Worm (Caenorhabditis elegans) whole organism, L4 larva: Measurements from ENCODE around the gene sdc-2.

Experiments
- D1046.2 ChIP-seq: fragments of 200-800 bp; sonication (Bioruptor generic); IDR thresholded peaks from 2 replicates; pipeline ENCODE4 v1.3.6; 2022; ENCODE audit warnings: missing genetic modification characterization, missing compliant biosample characterization
- F10B5.3 ChIP-seq: sonication (generic microtip); optimal IDR thresholded peaks from 2 replicates; lab custom pipeline; 2016; ENCODE audit warnings: mild to moderate bottlenecking, missing genetic modification characterization, missing compliant biosample characterization
- F44E2.7 ChIP-seq: fragments of 200-800 bp; sonication (Bioruptor generic); IDR thresholded peaks from 2 replicates; pipeline ENCODE4 v2.1.2; 2022; ENCODE audit warnings: missing genetic modification characterization, missing compliant biosample characterization
- T26A8.4 ChIP-seq: fragments of 200-800 bp; sonication (Bioruptor generic); IDR thresholded peaks from 2 replicates; pipeline ENCODE4 v1.3.6; 2022; ENCODE audit warnings: missing genetic modification characterization, missing compliant biosample characterization
- Y5F2A.4 ChIP-seq: fragments of 200-800 bp; sonication (Bioruptor generic); optimal IDR thresholded peaks from 2 replicates; lab custom pipeline; 2018; ENCODE audit warnings: mild to moderate bottlenecking, missing genetic modification characterization, missing compliant biosample characterization
- Y75B8A.6 ChIP-seq: fragments of 200-800 bp; sonication (Bioruptor generic); IDR thresholded peaks from 2 replicates; pipeline ENCODE4 v1.3.6; 2022; ENCODE audit warnings: missing genetic modification reagents, missing genetic modification characterization, missing compliant biosample characterization
- ZK337.2 ChIP-seq: fragments of 200-800 bp; sonication (Bioruptor generic); IDR thresholded peaks from 2 replicates; pipeline ENCODE4 v1.3.6; 2022; ENCODE audit warnings: missing genetic modification reagents, missing genetic modification characterization, missing compliant biosample characterization
- ama-1 ChIP-seq: fragments of 150-350 bp; optimal IDR thresholded peaks from 2 replicates; lab custom pipeline; 2014; ENCODE audit warnings: inconsistent platforms, mixed read lengths
- ceh-20 ChIP-seq: fragments of 200-800 bp; sonication (Bioruptor generic); IDR thresholded peaks from 2 replicates; pipeline ENCODE4 v1.3.6; 2022; ENCODE audit warnings: missing genetic modification reagents, missing genetic modification characterization, missing compliant biosample characterization
- ceh-82 ChIP-seq: sonication (generic microtip); optimal IDR thresholded peaks from 2 replicates; lab custom pipeline; 2017; ENCODE audit warnings: missing biosample characterization, missing genetic modification characterization
- ctbp-1 ChIP-seq: fragments of 200-800 bp; sonication (Bioruptor generic); IDR thresholded peaks from 2 replicates; pipeline ENCODE4 v1.3.6; 2022; ENCODE audit warnings: missing genetic modification reagents, missing genetic modification characterization, missing compliant biosample characterization
- daf-12 ChIP-seq: fragments of 150-350 bp; optimal IDR thresholded peaks from 2 replicates; lab custom pipeline; 2014; ENCODE audit warnings: missing biosample characterization, missing genetic modification reagents, missing genetic modification characterization
- daf-19 ChIP-seq: fragments of 200-800 bp; sonication (Bioruptor generic); conservative IDR thresholded peaks from 2 replicates; pipeline ENCODE4 v1.3.6; 2022; ENCODE audit warnings: missing genetic modification characterization, missing compliant biosample characterization
- daf-8 ChIP-seq: fragments of 200-800 bp; sonication (Bioruptor generic); IDR thresholded peaks from 2 replicates; pipeline ENCODE4 v1.3.6; 2022; ENCODE audit warnings: missing genetic modification characterization, missing compliant biosample characterization
- dmd-6 ChIP-seq: fragments of 200-800 bp; sonication (Bioruptor generic); IDR thresholded peaks from 2 replicates; pipeline ENCODE4 v1.3.6; 2022; ENCODE audit warnings: missing genetic modification reagents, missing genetic modification characterization, missing compliant biosample characterization
- dmd-8 ChIP-seq: fragments of 200-800 bp; sonication (Bioruptor generic); IDR thresholded peaks from 2 replicates; pipeline ENCODE4 v1.3.6; 2022; ENCODE audit warnings: missing genetic modification characterization, missing compliant biosample characterization
- egl-43 ChIP-seq: fragments of 200-800 bp; sonication (Bioruptor generic); IDR thresholded peaks from 2 replicates; pipeline ENCODE4 v1.3.6; 2022; ENCODE audit warnings: missing genetic modification reagents, missing genetic modification characterization, missing compliant biosample characterization
- fos-1 ChIP-seq: fragments of 150-350 bp; optimal IDR thresholded peaks from 2 replicates; lab custom pipeline; 2014; ENCODE audit warnings: missing biosample characterization, missing genetic modification characterization
- gei-8 ChIP-seq: fragments of 200-800 bp; sonication (Bioruptor generic); optimal IDR thresholded peaks from 2 replicates; lab custom pipeline; 2018; ENCODE audit warnings: mild to moderate bottlenecking, missing genetic modification characterization, missing compliant biosample characterization
- hlh-11 ChIP-seq: fragments of 200-800 bp; sonication (Bioruptor generic); optimal IDR thresholded peaks from 2 replicates; lab custom pipeline; 2018; ENCODE audit warnings: mild to moderate bottlenecking, missing genetic modification characterization, missing compliant biosample characterization
- hlh-30 ChIP-seq: sonication (generic microtip); optimal IDR thresholded peaks from 2 replicates; lab custom pipeline; 2017; ENCODE audit warnings: antibody characterized with exemption, mild to moderate bottlenecking, missing genetic modification characterization, missing compliant biosample characterization; ENCODE audit not compliant: insufficient read depth
- lim-7 ChIP-seq: fragments of 200-800 bp; sonication (Bioruptor generic); IDR thresholded peaks from 2 replicates; pipeline ENCODE4 v1.3.6; 2022; ENCODE audit warnings: missing genetic modification characterization, missing compliant biosample characterization
- lin-13 ChIP-seq: fragments of 150-350 bp; optimal IDR thresholded peaks from 2 replicates; lab custom pipeline; 2014; ENCODE audit warnings: missing biosample characterization, missing genetic modification reagents, missing genetic modification characterization
- lin-29 ChIP-seq: fragments of 200-800 bp; sonication (Bioruptor generic); IDR thresholded peaks from 2 replicates; pipeline ENCODE4 v1.3.6; 2022; ENCODE audit warnings: missing genetic modification reagents, missing genetic modification characterization, missing compliant biosample characterization
- lin-39 ChIP-seq: fragments of 150-350 bp; optimal IDR thresholded peaks from 2 replicates; lab custom pipeline; 2014; ENCODE audit warnings: missing biosample characterization, missing genetic modification reagents, missing genetic modification characterization
- lir-3 ChIP-seq: sonication (generic microtip); optimal IDR thresholded peaks from 2 replicates; lab custom pipeline; 2016; ENCODE audit warnings: mild to moderate bottlenecking, missing genetic modification characterization, missing compliant biosample characterization
- madf-9 ChIP-seq: fragments of 200-800 bp; sonication (Bioruptor generic); conservative IDR thresholded peaks from 2 replicates; pipeline ENCODE4 v1.3.6; 2022; ENCODE audit warnings: missing genetic modification reagents, missing genetic modification characterization, missing compliant biosample characterization
- mes-2 ChIP-seq: sonication (generic microtip); optimal IDR thresholded peaks from 2 replicates; lab custom pipeline; 2016; ENCODE audit warnings: missing genotype, mild to moderate bottlenecking, missing genetic modification characterization, missing compliant biosample characterization; ENCODE audit not compliant: poor library complexity, severe bottlenecking
- mxl-3 ChIP-seq: fragments of 200-800 bp; sonication (Bioruptor generic); optimal IDR thresholded peaks from 2 replicates; lab custom pipeline; 2018; ENCODE audit warnings: mild to moderate bottlenecking, missing genetic modification characterization, missing compliant biosample characterization
- nhr-10 ChIP-seq: fragments of 150-350 bp; optimal IDR thresholded peaks from 2 replicates; lab custom pipeline; 2014; ENCODE audit warnings: missing biosample characterization, missing genetic modification characterization
- nhr-11 ChIP-seq: fragments of 150-350 bp; optimal IDR thresholded peaks from 2 replicates; lab custom pipeline; 2014; ENCODE audit warnings: missing biosample characterization, missing genetic modification characterization
- nhr-28 ChIP-seq: fragments of 150-350 bp; optimal IDR thresholded peaks from 2 replicates; lab custom pipeline; 2014; ENCODE audit warnings: missing biosample characterization, missing genetic modification characterization
- nhr-48 ChIP-seq: sonication (generic microtip); optimal IDR thresholded peaks from 2 replicates; lab custom pipeline; 2016; ENCODE audit warnings: mild to moderate bottlenecking, missing genetic modification characterization, missing compliant biosample characterization
- nhr-76 ChIP-seq: fragments of 150-350 bp; optimal IDR thresholded peaks from 2 replicates; lab custom pipeline; 2014; ENCODE audit warnings: missing biosample characterization, missing genetic modification characterization
- sdz-12 ChIP-seq: fragments of 200-800 bp; sonication (Bioruptor generic); optimal IDR thresholded peaks from 2 replicates; lab custom pipeline; 2018; ENCODE audit warnings: mild to moderate bottlenecking, missing genetic modification characterization, missing compliant biosample characterization
- snpc-1.2 ChIP-seq: fragments of 200-800 bp; sonication (Bioruptor generic); IDR thresholded peaks from 2 replicates; pipeline ENCODE4 v1.3.6; 2022; ENCODE audit warnings: missing genetic modification reagents, missing genetic modification characterization, missing compliant biosample characterization
- snpc-4 ChIP-seq: fragments of 150-350 bp; optimal IDR thresholded peaks from 2 replicates; lab custom pipeline; 2014; ENCODE audit warnings: missing biosample characterization, missing genetic modification characterization
- spr-3 ChIP-seq: fragments of 200-800 bp; sonication (Bioruptor generic); optimal IDR thresholded peaks from 2 replicates; lab custom pipeline; 2018; ENCODE audit warnings: mild to moderate bottlenecking, missing genetic modification characterization, missing compliant biosample characterization
- tag-97 ChIP-seq: fragments of 200-800 bp; sonication (Bioruptor generic); IDR thresholded peaks from 2 replicates; pipeline ENCODE4 v1.3.6; 2022; ENCODE audit warnings: missing genetic modification characterization, missing compliant biosample characterization
- unc-130 ChIP-seq: sonication (generic microtip); optimal IDR thresholded peaks from 2 replicates; lab custom pipeline; 2016; ENCODE audit warnings: missing genetic modification reagents, missing genetic modification characterization, missing compliant biosample characterization
- unc-62 ChIP-seq, 3 experiments: fragments of 150-350 bp in 1 of 3; sonication (generic microtip); optimal IDR thresholded peaks in 2 of 3; peaks in 1 of 3; 1 replicate in 1 of 3; 2 replicates in 2 of 3; lab custom pipeline; 2014 to 2017; ENCODE audit warnings: missing biosample characterization in 3 of 3, missing genetic modification characterization in 3 of 3, missing genetic modification reagents in 3 of 3, missing genotype in 1 of 3
- zag-1 ChIP-seq: fragments of 150-350 bp; optimal IDR thresholded peaks from 2 replicates; lab custom pipeline; 2014; ENCODE audit warnings: missing biosample characterization, missing genetic modification characterization
- zfp-2 ChIP-seq: sonication (generic microtip); optimal IDR thresholded peaks from 2 replicates; lab custom pipeline; 2016; ENCODE audit warnings: mild to moderate bottlenecking, missing genetic modification characterization, missing compliant biosample characterization
- zfp-3 ChIP-seq: fragments of 200-800 bp; sonication (Bioruptor generic); conservative IDR thresholded peaks from 2 replicates; pipeline ENCODE4 v1.3.6; 2022; ENCODE audit warnings: missing genetic modification reagents, missing genetic modification characterization, missing compliant biosample characterization
- zip-11 ChIP-seq: fragments of 200-800 bp; sonication (Bioruptor generic); IDR thresholded peaks from 2 replicates; pipeline ENCODE4 v1.3.6; 2022; ENCODE audit warnings: missing genetic modification characterization, missing compliant biosample characterization
- zip-2 ChIP-seq: fragments of 150-350 bp; optimal IDR thresholded peaks from 2 replicates; lab custom pipeline; 2014; ENCODE audit warnings: missing biosample characterization, missing genetic modification characterization
- ztf-11 ChIP-seq: fragments of 150-350 bp; optimal IDR thresholded peaks from 2 replicates; lab custom pipeline; 2014; ENCODE audit warnings: missing biosample characterization, missing genetic modification characterization
- ztf-7 ChIP-seq: fragments of 150-350 bp; optimal IDR thresholded peaks from 2 replicates; lab custom pipeline; 2014; ENCODE audit warnings: missing biosample characterization, missing genetic modification characterization

The sdc-2 gene

ce11 chrX:11480032-11480431 lies 42.5 kb upstream of the sdc-2 start:
- TF ChIP-seq unc-62 (GFP tag; optimal IDR thresholded peaks at IDR 0.05 in 1 of 2; lab: Kevin White, UChicago) (peak in 1 of 2 experiments; percentile 50), unc-62 (tag; optimal IDR thresholded peaks at IDR 0.05; lab: Kevin White, UChicago) (no peak), mes-2 (tag; lab: Kevin White, UChicago) (peak; percentile 2), snpc-4 (no peak), zfp-2 (no peak), dmd-6 (peak; percentile 41), fos-1 (tag; lab: Kevin White, UChicago) (no peak), nhr-28 (tag; lab: Kevin White, UChicago) (no peak), hlh-30 (tag; lab: Kevin White, UChicago) (peak; percentile 58), hlh-11 (peak; percentile 27)

ce11 chrX:11480990-11481824 lies 41.3 kb upstream of the sdc-2 start:
- TF ChIP-seq Y5F2A.4 (GFP tag; lab: Kevin White, UChicago) = no peak
- TF ChIP-seq spr-3 (GFP tag; lab: Kevin White, UChicago) = no peak
- TF ChIP-seq ama-1 = no peak
- no peak for TF ChIP-seq nhr-76 (tag; lab: Kevin White, UChicago)
- TF ChIP-seq zfp-2 = no peak
- no peak for TF ChIP-seq zip-2 (tag; lab: Kevin White, UChicago)
- TF ChIP-seq daf-12 (tag; lab: Kevin White, UChicago) = no peak
- peak; percentile 49 for TF ChIP-seq hlh-30 (tag; lab: Kevin White, UChicago)
- no peak; the same call in 1 of the 2 replicates for TF ChIP-seq tag-97 (GFP tag; lab: Robert Waterston, UW)
- TF ChIP-seq ceh-82 = no peak
- no peak for TF ChIP-seq nhr-11 (tag; lab: Kevin White, UChicago)
- no peak for TF ChIP-seq snpc-1.2 (GFP tag; lab: Robert Waterston, UW)
- no peak for TF ChIP-seq ZK337.2 (GFP tag; lab: Robert Waterston, UW)
- no peak for TF ChIP-seq sdz-12 (GFP tag; lab: Kevin White, UChicago)
- TF ChIP-seq madf-9 (GFP tag; lab: Robert Waterston, UW) = no peak
- TF ChIP-seq mes-2 (tag; lab: Kevin White, UChicago) = peak; percentile 51
- no peak for TF ChIP-seq daf-8
- TF ChIP-seq lin-39 (tag; lab: Kevin White, UChicago) = no peak
- no peak for TF ChIP-seq mxl-3
- no peak for TF ChIP-seq F44E2.7 (GFP tag; lab: Robert Waterston, UW)
- no peak for TF ChIP-seq ceh-20
- no peak for TF ChIP-seq unc-130 (GFP tag; lab: Kevin White, UChicago)
- no peak for TF ChIP-seq ztf-11 (tag; lab: Kevin White, UChicago)
- no peak for TF ChIP-seq T26A8.4 (GFP tag; lab: Robert Waterston, UW)
- no peak for TF ChIP-seq gei-8 (GFP tag; lab: Kevin White, UChicago)
- TF ChIP-seq egl-43 = no peak
- no peak for TF ChIP-seq ztf-7
- TF ChIP-seq zfp-3 = no peak
- no peak for TF ChIP-seq Y75B8A.6 (GFP tag; lab: Robert Waterston, UW)
- no peak for TF ChIP-seq lin-13
- TF ChIP-seq lir-3 (tag; lab: Kevin White, UChicago) = no peak
- TF ChIP-seq F10B5.3 = no peak
- TF ChIP-seq hlh-11 = peak; percentile 84
- peak; percentile 87 for TF ChIP-seq nhr-28 (tag; lab: Kevin White, UChicago)
- no peak for TF ChIP-seq daf-19 (GFP tag; lab: Robert Waterston, UW)
- no peak for TF ChIP-seq lin-29 (GFP tag; lab: Robert Waterston, UW)
- TF ChIP-seq zag-1 = no peak
- TF ChIP-seq lim-7 (GFP tag; lab: Robert Waterston, UW) = no peak
- TF ChIP-seq ctbp-1 (GFP tag; lab: Robert Waterston, UW) = no peak
- no peak for TF ChIP-seq nhr-10 (tag; lab: Kevin White, UChicago)
- TF ChIP-seq fos-1 (tag; lab: Kevin White, UChicago) = no peak
- no peak for TF ChIP-seq zip-11 (GFP tag; lab: Robert Waterston, UW)
- no peak for TF ChIP-seq nhr-48 (tag; lab: Kevin White, UChicago)
- TF ChIP-seq D1046.2 (GFP tag; lab: Robert Waterston, UW) = peak; percentile 57; the same call in 1 of the 2 replicates
- no peak for TF ChIP-seq dmd-8 (GFP tag; lab: Robert Waterston, UW)
